Fruit fly (Drosophila melanogaster) whole organism, pupa: ENCODE results near the gene CG10226.

Experiments
- CG10348 ChIP-seq: fragments of 200-800 bp; sonication (Bioruptor generic); IDR thresholded peaks from 2 replicates; pipeline ENCODE4 v1.3.6; 2022; ENCODE audit warnings: missing biosample characterization, missing genetic modification characterization
- CG12605 ChIP-seq: fragments of 200-800 bp; sonication (Bioruptor generic); IDR thresholded peaks from 2 replicates; pipeline ENCODE4 v1.3.6; 2022; ENCODE audit warnings: missing biosample characterization, missing genetic modification characterization
- CG13204 ChIP-seq: fragments of 200-800 bp; sonication (Bioruptor generic); optimal IDR thresholded peaks from 2 replicates; lab custom pipeline; 2018; ENCODE audit warnings: missing biosample characterization, mild to moderate bottlenecking, missing genetic modification characterization, moderate library complexity
- CG14655 ChIP-seq: fragments of 200-800 bp; sonication (Bioruptor generic); optimal IDR thresholded peaks from 3 replicates; lab custom pipeline; 2017; ENCODE audit warnings: mild to moderate bottlenecking, missing biosample characterization, missing genetic modification reagents, missing genetic modification characterization
- CG15710 ChIP-seq: fragments of 200-800 bp; sonication (Bioruptor generic); optimal IDR thresholded peaks from 2 replicates; lab custom pipeline; 2018; ENCODE audit warnings: missing biosample characterization, mild to moderate bottlenecking, missing genetic modification characterization, moderate library complexity
- CG17806 ChIP-seq: fragments of 200-800 bp; sonication (Bioruptor generic); optimal IDR thresholded peaks from 2 replicates; lab custom pipeline; 2018; ENCODE audit warnings: missing biosample characterization, mild to moderate bottlenecking, missing genetic modification characterization, moderate library complexity
- CG32121 ChIP-seq: fragments of 200-800 bp; sonication (Bioruptor generic); IDR thresholded peaks from 2 replicates; pipeline ENCODE4 v1.3.6; 2022; ENCODE audit warnings: missing biosample characterization, missing genetic modification characterization
- CG34367 ChIP-seq: fragments of 200-800 bp; sonication (Bioruptor generic); optimal IDR thresholded peaks from 2 replicates; lab custom pipeline; 2018; ENCODE audit warnings: missing biosample characterization, mild to moderate bottlenecking, missing genetic modification characterization
- CG4496 ChIP-seq: fragments of 200-800 bp; sonication (Bioruptor generic); IDR thresholded peaks from 3 replicates; pipeline ENCODE4 v1.3.6; 2022; ENCODE audit warnings: missing biosample characterization, missing genetic modification characterization
- CG8159 ChIP-seq: fragments of 200-800 bp; sonication (Bioruptor generic); optimal IDR thresholded peaks from 3 replicates; lab custom pipeline; 2018; ENCODE audit warnings: missing biosample characterization, mild to moderate bottlenecking, missing genetic modification characterization, moderate library complexity
- CG8301 ChIP-seq: fragments of 200-800 bp; sonication (Bioruptor generic); optimal IDR thresholded peaks from 2 replicates; lab custom pipeline; 2018; ENCODE audit warnings: missing biosample characterization, mild to moderate bottlenecking, missing genetic modification characterization
- CG9948 ChIP-seq: fragments of 200-800 bp; sonication (Bioruptor generic); optimal IDR thresholded peaks from 2 replicates; lab custom pipeline; 2018; ENCODE audit warnings: missing biosample characterization, mild to moderate bottlenecking, missing genetic modification characterization, moderate library complexity
- D1 ChIP-seq: fragments of 200-800 bp; sonication (Bioruptor generic); optimal IDR thresholded peaks from 2 replicates; lab custom pipeline; 2018; ENCODE audit warnings: missing biosample characterization, mild to moderate bottlenecking, missing genetic modification characterization, moderate library complexity
- EcR ChIP-seq: fragments of 200-800 bp; sonication (Bioruptor generic); optimal IDR thresholded peaks from 3 replicates; lab custom pipeline; 2019; ENCODE audit warnings: missing biosample characterization, missing genetic modification characterization, mild to moderate bottlenecking, moderate library complexity, missing genetic modification reagents
- Ets98B ChIP-seq: fragments of 200-800 bp; sonication (Bioruptor generic); IDR thresholded peaks from 2 replicates; pipeline ENCODE4 v1.3.6; 2022; ENCODE audit warnings: missing biosample characterization, missing genetic modification characterization
- Pif1A ChIP-seq: fragments of 200-800 bp; sonication (Bioruptor generic); optimal IDR thresholded peaks from 3 replicates; lab custom pipeline; 2016; ENCODE audit warnings: missing biosample characterization, missing genetic modification characterization
- Pif1B ChIP-seq: fragments of 200-800 bp; sonication (Bioruptor generic); optimal IDR thresholded peaks from 3 replicates; lab custom pipeline; 2016; ENCODE audit warnings: missing biosample characterization, missing genetic modification characterization
- Snoo ChIP-seq: fragments of 200-800 bp; sonication (Bioruptor generic); optimal IDR thresholded peaks from 3 replicates; lab custom pipeline; 2017; ENCODE audit warnings: missing biosample characterization, mild to moderate bottlenecking, missing genetic modification characterization, inconsistent platforms
- fd96Ca ChIP-seq: fragments of 200-800 bp; sonication (Bioruptor generic); IDR thresholded peaks from 3 replicates; pipeline ENCODE4 v1.3.6; 2022; ENCODE audit warnings: missing biosample characterization, missing genetic modification characterization
- gl ChIP-seq: fragments of 200-800 bp; sonication (Bioruptor generic); optimal IDR thresholded peaks from 2 replicates; lab custom pipeline; 2018; ENCODE audit warnings: missing biosample characterization, mild to moderate bottlenecking, missing genetic modification characterization
- rn ChIP-seq: fragments of 200-800 bp; sonication (Bioruptor generic); IDR thresholded peaks from 2 replicates; pipeline ENCODE4 v1.3.6; 2022; ENCODE audit warnings: missing biosample characterization, missing genetic modification characterization

The CG10226 gene

DNA sequence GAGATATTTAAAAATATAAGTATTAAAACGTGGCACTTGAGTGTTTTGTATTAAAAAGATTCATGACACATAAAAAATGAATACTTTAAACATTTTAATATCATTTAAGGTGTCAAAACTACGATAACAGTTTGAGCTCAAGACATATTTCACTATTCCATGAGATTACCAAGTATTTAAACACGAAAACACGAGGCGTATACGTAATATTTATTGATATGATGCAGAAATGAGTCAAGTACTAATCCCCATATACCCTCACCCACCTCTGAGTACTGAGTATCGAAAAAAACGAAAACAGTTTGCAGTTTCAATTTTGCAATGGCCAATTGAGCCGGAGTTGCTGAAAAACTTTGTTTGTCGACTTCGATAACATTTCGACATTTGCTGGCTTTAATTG, 28.2 kb upstream of the CG10226 start:
- TF ChIP-seq CG4496 (GFP tag; lab: Robert Waterston, UW) (no peak), Ets98B (GFP tag; lab: Robert Waterston, UW) (no peak), CG12605 (no peak), CG32121 (GFP tag; lab: Robert Waterston, UW) (no peak), D1 (tag; lab: Kevin White, UChicago) (no peak), Pif1A (GFP tag; lab: Kevin White, UChicago) (peak; percentile 7), CG9948 (no peak), CG13204 (GFP tag; lab: Kevin White, UChicago) (no peak), CG14655 (GFP tag; lab: Kevin White, UChicago) (no peak)

DNA sequence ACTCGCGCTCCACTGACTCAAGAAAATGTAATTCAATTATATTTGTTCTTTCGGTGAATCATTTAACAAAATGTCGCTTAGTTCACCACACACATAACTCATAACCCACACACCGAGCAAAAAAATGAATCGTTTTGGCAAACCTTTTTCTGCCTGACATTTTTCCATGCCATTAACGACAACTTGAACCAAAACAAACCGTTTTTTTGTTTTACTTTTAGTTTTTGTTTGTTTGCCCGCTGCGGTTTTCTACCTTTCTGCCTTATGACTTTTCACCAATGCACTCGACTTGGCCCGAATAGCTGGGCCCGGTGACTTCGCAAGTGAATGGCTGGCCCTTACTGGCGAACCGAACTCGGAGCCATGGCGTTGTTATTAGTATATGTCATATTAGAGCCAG, 27.6 kb upstream of the CG10226 start:
- TF ChIP-seq CG8301 (tag; lab: Kevin White, UChicago) (no peak), Ets98B (GFP tag; lab: Robert Waterston, UW) (no peak), EcR (GFP tag; lab: Kevin White, UChicago) (no peak), Snoo (tag; lab: Kevin White, UChicago) (no peak), CG12605 (no peak), CG9948 (no peak), CG10348 (GFP tag; lab: Robert Waterston, UW) (no peak), CG4496 (GFP tag; lab: Robert Waterston, UW) (no peak), CG13204 (GFP tag; lab: Kevin White, UChicago) (no peak), Pif1B (GFP tag; lab: Kevin White, UChicago) (no peak), gl (no peak), CG34367 (tag; lab: Kevin White, UChicago) (no peak), rn (GFP tag; lab: Robert Waterston, UW) (no peak), CG17806 (no peak), CG8159 (no peak), CG15710 (tag; lab: Kevin White, UChicago) (no peak)

DNA sequence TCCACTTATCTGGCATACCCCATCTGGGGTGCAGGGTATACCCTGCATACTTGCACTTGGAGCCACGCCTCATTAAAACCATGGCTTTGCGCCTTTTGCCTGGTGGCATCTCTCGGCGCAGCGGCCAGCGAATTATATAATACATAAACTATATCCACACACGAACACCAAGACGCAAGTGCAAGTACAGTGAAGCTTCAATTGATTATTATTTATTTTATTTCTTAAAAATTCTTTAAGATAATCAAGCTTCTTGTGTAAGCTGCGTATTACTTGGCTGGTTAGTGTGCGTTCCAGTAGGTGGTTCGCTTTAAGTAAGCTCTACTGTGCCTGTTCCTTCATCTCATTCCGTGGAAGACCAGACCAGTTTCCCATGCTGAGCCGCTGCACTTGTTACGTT, 26.5 kb upstream of the CG10226 start:
- TF ChIP-seq rn (GFP tag; lab: Robert Waterston, UW) (no peak), CG13204 (GFP tag; lab: Kevin White, UChicago) (peak; percentile 39), CG15710 (tag; lab: Kevin White, UChicago) (peak; percentile 69), CG34367 (tag; lab: Kevin White, UChicago) (peak; percentile 56), fd96Ca (GFP tag; lab: Robert Waterston, UW) (peak; percentile 93), CG9948 (peak; percentile 48), CG8301 (tag; lab: Kevin White, UChicago) (peak; percentile 68), Ets98B (GFP tag; lab: Robert Waterston, UW) (peak; percentile 87), CG17806 (peak; percentile 71), Pif1A (GFP tag; lab: Kevin White, UChicago) (peak; percentile 88), CG10348 (GFP tag; lab: Robert Waterston, UW) (peak; percentile 53; the same call in 1 of the 2 replicates), CG4496 (GFP tag; lab: Robert Waterston, UW) (peak; percentile 87), CG12605 (peak; percentile 75), CG14655 (GFP tag; lab: Kevin White, UChicago) (peak; percentile 86), CG8159 (peak; percentile 65), Pif1B (GFP tag; lab: Kevin White, UChicago) (peak; percentile 95), CG32121 (GFP tag; lab: Robert Waterston, UW) (peak; percentile 76), Snoo (tag; lab: Kevin White, UChicago) (peak; percentile 50), gl (peak; percentile 31), D1 (tag; lab: Kevin White, UChicago) (no peak), EcR (GFP tag; lab: Kevin White, UChicago) (no peak)

DNA sequence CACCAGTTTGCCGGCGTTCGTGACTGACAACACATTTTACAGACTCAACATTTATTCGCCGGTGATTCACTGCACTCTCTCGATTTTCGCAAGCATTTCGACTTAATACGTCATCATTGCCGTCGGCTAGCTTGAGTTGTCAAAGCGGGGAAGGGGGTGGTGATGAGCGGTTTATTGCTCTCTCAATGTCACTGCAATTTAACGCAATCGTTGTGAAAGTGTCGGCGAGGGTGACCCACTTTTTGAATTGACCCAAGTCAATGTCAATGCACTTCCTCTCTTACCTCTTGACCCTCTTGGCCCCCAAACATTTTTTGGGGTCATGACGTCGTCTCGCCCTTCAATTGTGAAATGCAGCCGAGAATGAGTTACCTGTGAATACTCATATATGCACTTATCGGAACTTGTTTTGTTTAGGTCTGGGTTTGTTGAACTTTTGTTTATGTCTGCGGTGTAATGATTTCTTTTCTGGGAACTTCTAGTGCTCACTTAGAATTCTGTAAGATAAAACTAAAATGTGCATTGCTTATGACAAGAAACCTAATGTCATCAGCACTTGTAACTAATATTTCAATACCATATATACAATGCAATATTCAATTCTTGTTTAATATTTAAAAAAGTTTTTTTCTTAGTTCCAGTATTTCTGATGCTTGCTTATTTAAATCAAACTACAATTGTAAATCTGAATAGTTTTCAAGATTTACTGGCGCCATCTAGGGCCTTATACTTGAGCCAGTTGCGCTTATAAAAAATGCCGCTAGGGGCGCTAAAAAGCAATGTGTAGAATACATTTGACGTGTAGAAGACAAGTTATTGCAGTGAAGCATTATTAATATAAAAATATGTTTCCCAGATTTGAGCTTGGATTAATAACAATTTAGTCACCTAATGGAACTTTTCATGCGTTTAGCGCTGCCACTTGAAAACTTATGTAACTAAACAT, 24.3 kb upstream of the CG10226 start:
- TF ChIP-seq CG15710 (tag; lab: Kevin White, UChicago) (no peak), Pif1B (GFP tag; lab: Kevin White, UChicago) (no peak), Ets98B (GFP tag; lab: Robert Waterston, UW) (no peak), CG13204 (GFP tag; lab: Kevin White, UChicago) (no peak), CG8301 (tag; lab: Kevin White, UChicago) (no peak), CG9948 (no peak), fd96Ca (GFP tag; lab: Robert Waterston, UW) (no peak), Snoo (tag; lab: Kevin White, UChicago) (no peak), CG10348 (GFP tag; lab: Robert Waterston, UW) (no peak), CG12605 (no peak), EcR (GFP tag; lab: Kevin White, UChicago) (peak; percentile 95), D1 (tag; lab: Kevin White, UChicago) (peak; percentile 48)

DNA sequence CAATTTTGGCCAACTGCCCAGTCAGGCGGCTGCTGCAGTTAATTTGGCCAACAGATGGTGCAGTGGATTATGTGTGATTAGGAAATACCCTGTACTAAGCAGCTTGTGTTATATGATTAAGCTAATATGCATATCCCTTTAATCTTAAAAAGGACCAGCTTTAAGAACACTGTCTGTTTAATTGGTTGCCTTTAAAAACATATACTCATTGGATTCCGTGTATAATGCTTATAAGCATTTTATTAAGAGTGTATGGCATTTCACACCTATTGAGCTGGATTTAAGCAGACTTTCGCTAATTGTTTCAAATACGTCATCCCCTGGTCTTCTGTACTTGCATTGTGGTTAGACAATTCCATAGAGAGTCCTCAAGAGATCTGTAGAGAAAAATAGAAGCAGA, 23.6 kb upstream of the CG10226 start:
- TF ChIP-seq CG8301 (tag; lab: Kevin White, UChicago) (peak; percentile 79), CG14655 (GFP tag; lab: Kevin White, UChicago) (peak; percentile 65), CG10348 (GFP tag; lab: Robert Waterston, UW) (no peak)
